Fruit fly (Drosophila melanogaster) whole organism, embryonic: Measurements from ENCODE around the gene Pdi.

Experiments
- CG10979 ChIP-seq: fragments of 200-800 bp; sonication (Bioruptor generic); optimal IDR thresholded peaks from 2 replicates; lab custom pipeline; 2018; ENCODE audit warnings: missing biosample characterization, mild to moderate bottlenecking, missing genetic modification characterization, moderate library complexity
- CG11504 ChIP-seq: fragments of 200-800 bp; sonication (Bioruptor generic); optimal IDR thresholded peaks from 3 replicates; lab custom pipeline; 2019; ENCODE audit warnings: missing biosample characterization, mild to moderate bottlenecking, missing genetic modification characterization, moderate library complexity
- CG1602 ChIP-seq: fragments of 200-800 bp; sonication (Bioruptor generic); optimal IDR thresholded peaks from 3 replicates; lab custom pipeline; 2016; ENCODE audit warnings: missing biosample characterization, missing genetic modification characterization
- CG1647 ChIP-seq: fragments of 200-800 bp; sonication (Bioruptor generic); optimal IDR thresholded peaks from 3 replicates; lab custom pipeline; 2016; ENCODE audit warnings: missing biosample characterization, missing genetic modification characterization
- CG16813 ChIP-seq: fragments of 200-800 bp; sonication (Bioruptor generic); IDR thresholded peaks from 3 replicates; pipeline ENCODE4 v1.3.6; 2022; ENCODE audit warnings: missing biosample characterization, missing genetic modification characterization; ENCODE audit not compliant: partially characterized antibody
- CG18764 ChIP-seq: fragments of 200-800 bp; sonication (Bioruptor generic); optimal IDR thresholded peaks from 3 replicates; lab custom pipeline; 2016; ENCODE audit warnings: missing biosample characterization, missing genetic modification characterization
- CG2116 ChIP-seq: fragments of 200-800 bp; sonication (Bioruptor generic); optimal IDR thresholded peaks from 3 replicates; lab custom pipeline; 2018; ENCODE audit warnings: missing biosample characterization, mild to moderate bottlenecking, missing genetic modification characterization
- CG2120 ChIP-seq: fragments of 200-800 bp; sonication (Bioruptor generic); optimal IDR thresholded peaks from 3 replicates; lab custom pipeline; 2016; ENCODE audit warnings: missing biosample characterization, missing genetic modification characterization
- CG2712 ChIP-seq: fragments of 200-800 bp; optimal IDR thresholded peaks from 3 replicates; lab custom pipeline; 2019; ENCODE audit warnings: missing biosample characterization, mild to moderate bottlenecking, missing genetic modification characterization, moderate library complexity
- CG30403 ChIP-seq: fragments of 200-800 bp; sonication (Bioruptor generic); optimal IDR thresholded peaks from 3 replicates; lab custom pipeline; 2016; ENCODE audit warnings: missing biosample characterization, missing genetic modification characterization
- CG31388 ChIP-seq: fragments of 200-800 bp; sonication (Bioruptor generic); optimal IDR thresholded peaks from 2 replicates; lab custom pipeline; 2016; ENCODE audit warnings: missing biosample characterization, missing genetic modification characterization
- CG4730 ChIP-seq: fragments of 200-800 bp; sonication (Bioruptor generic); IDR thresholded peaks from 2 replicates; pipeline ENCODE4 v1.3.6; 2022; ENCODE audit warnings: missing biosample characterization, missing genetic modification characterization
- CG4854 ChIP-seq: fragments of 200-800 bp; sonication (Bioruptor generic); optimal IDR thresholded peaks from 2 replicates; lab custom pipeline; 2016; ENCODE audit warnings: missing biosample characterization, missing genetic modification characterization, inconsistent platforms
- CG6791 ChIP-seq: fragments of 200-800 bp; sonication (Bioruptor generic); IDR thresholded peaks from 3 replicates; pipeline ENCODE4 v1.3.6; 2022; ENCODE audit warnings: missing biosample characterization, missing genetic modification characterization; ENCODE audit not compliant: partially characterized antibody
- CG8281 ChIP-seq: fragments of 200-800 bp; sonication (Bioruptor generic); optimal IDR thresholded peaks from 2 replicates; lab custom pipeline; 2018; ENCODE audit warnings: missing biosample characterization, mild to moderate bottlenecking, missing genetic modification characterization, moderate library complexity
- CG9727 ChIP-seq: fragments of 200-800 bp; sonication (Bioruptor generic); optimal IDR thresholded peaks from 3 replicates; lab custom pipeline; 2017; ENCODE audit warnings: missing biosample characterization, mild to moderate bottlenecking, missing genetic modification characterization
- CG9797 ChIP-seq: fragments of 200-800 bp; sonication (Bioruptor generic); optimal IDR thresholded peaks from 3 replicates; lab custom pipeline; 2018; ENCODE audit warnings: missing biosample characterization, mild to moderate bottlenecking, missing genetic modification characterization
- Chrac-16 ChIP-seq: fragments of 200-800 bp; sonication (Bioruptor generic); optimal IDR thresholded peaks from 3 replicates; lab custom pipeline; 2016; ENCODE audit warnings: missing biosample characterization, missing genetic modification characterization
- D19A ChIP-seq: fragments of 200-800 bp; optimal IDR thresholded peaks from 3 replicates; lab custom pipeline; 2019; ENCODE audit warnings: missing biosample characterization, mild to moderate bottlenecking, missing genetic modification characterization, moderate library complexity
- D19B ChIP-seq: fragments of 200-800 bp; sonication (Bioruptor generic); optimal IDR thresholded peaks from 2 replicates; lab custom pipeline; 2017; ENCODE audit warnings: missing biosample characterization, mild to moderate bottlenecking, missing genetic modification characterization
- Dad ChIP-seq: fragments of 200-800 bp; sonication (Bioruptor generic); optimal IDR thresholded peaks from 3 replicates; lab custom pipeline; 2016; ENCODE audit warnings: missing biosample characterization, missing genetic modification characterization
- Dref ChIP-seq: fragments of 200-800 bp; sonication (Bioruptor generic); IDR thresholded peaks from 2 replicates; pipeline ENCODE4 v1.3.6; 2022; ENCODE audit warnings: missing biosample characterization, missing genetic modification characterization
- Ets97D ChIP-seq: fragments of 200-800 bp; sonication (Bioruptor generic); optimal IDR thresholded peaks from 3 replicates; lab custom pipeline; 2016; ENCODE audit warnings: missing biosample characterization, missing genetic modification characterization
- H15 ChIP-seq: fragments of 200-800 bp; sonication (Bioruptor generic); IDR thresholded peaks from 3 replicates; pipeline ENCODE4 v1.3.6; 2022; ENCODE audit warnings: missing biosample characterization, missing genetic modification characterization
- HLH54F ChIP-seq: fragments of 200-800 bp; sonication (Bioruptor generic); optimal IDR thresholded peaks from 3 replicates; lab custom pipeline; 2016; ENCODE audit warnings: missing biosample characterization, missing genetic modification characterization
- Lhr ChIP-seq: fragments of 200-800 bp; sonication (Bioruptor generic); optimal IDR thresholded peaks from 3 replicates; lab custom pipeline; 2017; ENCODE audit warnings: mild to moderate bottlenecking, missing biosample characterization, missing genetic modification reagents, missing genetic modification characterization
- Opbp ChIP-seq: fragments of 200-800 bp; sonication (Bioruptor generic); IDR thresholded peaks from 3 replicates; pipeline ENCODE4 v1.3.6; 2022; ENCODE audit warnings: missing biosample characterization, missing genetic modification characterization; ENCODE audit not compliant: partially characterized antibody
- Pdp1 ChIP-seq, 2 experiments: fragments of 200-800 bp; sonication (Bioruptor generic); optimal IDR thresholded peaks; 3 replicates each; lab custom pipeline; 2016; ENCODE audit warnings: missing biosample characterization in 2 of 2, missing genetic modification characterization in 2 of 2, mild to moderate bottlenecking in 1 of 2, moderate library complexity in 1 of 2
- Sox102F ChIP-seq: fragments of 200-800 bp; sonication (Bioruptor generic); optimal IDR thresholded peaks from 2 replicates; lab custom pipeline; 2018; ENCODE audit warnings: missing biosample characterization, mild to moderate bottlenecking, missing genetic modification characterization, moderate library complexity
- Trl ChIP-seq, 3 experiments: fragments of >200 bp in 2 of 3; fragments of 200-800 bp in 1 of 3; sonication (Bioruptor generic) in 1 of 3; optimal IDR thresholded peaks; 2 replicates in 1 of 3; 3 replicates in 2 of 3; lab custom pipeline; 2016 to 2017; ENCODE audit warnings: missing biosample characterization in 1 of 3, missing genetic modification characterization in 1 of 3
- ap ChIP-seq: fragments of 200-800 bp; sonication (Bioruptor generic); IDR thresholded peaks from 2 replicates; pipeline ENCODE4 v1.3.6; 2022; ENCODE audit warnings: missing biosample characterization, missing genetic modification characterization
- ash1 ChIP-seq: fragments of 200-800 bp; sonication (Bioruptor generic); optimal IDR thresholded peaks from 2 replicates; lab custom pipeline; 2018; ENCODE audit warnings: missing biosample characterization, mild to moderate bottlenecking, missing genetic modification characterization
- bsh ChIP-seq, 2 experiments: fragments of 200-800 bp; sonication (Bioruptor generic); optimal IDR thresholded peaks; 2 replicates each; lab custom pipeline; 2017 to 2018; ENCODE audit warnings: mild to moderate bottlenecking in 2 of 2, missing biosample characterization in 2 of 2, missing genetic modification characterization in 2 of 2, moderate library complexity in 1 of 2
- chif ChIP-seq, 2 experiments: fragments of 200-800 bp; sonication (Bioruptor generic); optimal IDR thresholded peaks; 3 replicates each; lab custom pipeline; 2016; ENCODE audit warnings: missing biosample characterization in 2 of 2, missing genetic modification characterization in 2 of 2
- ci ChIP-seq: fragments of 200-800 bp; sonication (Bioruptor generic); IDR thresholded peaks from 3 replicates; pipeline ENCODE4 v1.3.6; 2022; ENCODE audit warnings: missing biosample characterization, missing genetic modification characterization
- dan ChIP-seq: fragments of 200-800 bp; sonication (Bioruptor generic); IDR thresholded peaks from 2 replicates; pipeline ENCODE4 v1.3.6; 2022; ENCODE audit warnings: missing biosample characterization, missing genetic modification characterization
- gfzf ChIP-seq: fragments of 200-800 bp; sonication (Bioruptor generic); optimal IDR thresholded peaks from 2 replicates; lab custom pipeline; 2016; ENCODE audit warnings: missing biosample characterization, mild to moderate bottlenecking, missing genetic modification characterization, moderate library complexity
- grau ChIP-seq: fragments of 200-800 bp; optimal IDR thresholded peaks from 3 replicates; lab custom pipeline; 2019; ENCODE audit warnings: missing biosample characterization, mild to moderate bottlenecking, missing genetic modification characterization, moderate library complexity
- hkb ChIP-seq, 2 experiments: fragments of 200-800 bp in 1 of 2; fragments of >200 bp in 1 of 2; sonication (Bioruptor generic) in 1 of 2; IDR thresholded peaks in 1 of 2; optimal IDR thresholded peaks in 1 of 2; 2 replicates each; pipeline versions ENCODE4 v1.3.6 to Lab custom; 2017 to 2022; ENCODE audit warnings: missing biosample characterization in 1 of 2, missing genetic modification characterization in 1 of 2
- onecut ChIP-seq: fragments of 200-800 bp; sonication (Bioruptor generic); IDR thresholded peaks from 2 replicates; pipeline ENCODE4 v1.3.6; 2022; ENCODE audit warnings: missing biosample characterization, missing genetic modification characterization
- pb ChIP-seq: fragments of 200-800 bp; sonication (Bioruptor generic); optimal IDR thresholded peaks from 3 replicates; lab custom pipeline; 2016; ENCODE audit warnings: missing biosample characterization, missing genetic modification characterization
- pzg ChIP-seq: fragments of 200-800 bp; sonication (Bioruptor generic); optimal IDR thresholded peaks from 3 replicates; lab custom pipeline; 2018; ENCODE audit warnings: missing biosample characterization, mild to moderate bottlenecking, missing genetic modification characterization, moderate library complexity
- so ChIP-seq: fragments of 200-800 bp; sonication (Bioruptor generic); IDR thresholded peaks from 3 replicates; pipeline ENCODE4 v1.3.6; 2022; ENCODE audit warnings: missing biosample characterization, missing genetic modification characterization
- sob ChIP-seq: fragments of 200-800 bp; sonication (Bioruptor generic); IDR thresholded peaks from 2 replicates; pipeline ENCODE4 v1.3.6; 2022; ENCODE audit warnings: missing biosample characterization, missing genetic modification characterization
- trem ChIP-seq: fragments of 200-800 bp; optimal IDR thresholded peaks from 3 replicates; lab custom pipeline; 2019; ENCODE audit warnings: missing biosample characterization, mild to moderate bottlenecking, missing genetic modification characterization, moderate library complexity
- trh ChIP-seq: fragments of 200-800 bp; sonication (Bioruptor generic); optimal IDR thresholded peaks from 2 replicates; lab custom pipeline; 2016; ENCODE audit warnings: missing biosample characterization, missing genetic modification characterization
- tup ChIP-seq: fragments of 200-800 bp; sonication (Bioruptor generic); optimal IDR thresholded peaks from 2 replicates; lab custom pipeline; 2016; ENCODE audit warnings: missing biosample characterization, mild to moderate bottlenecking, missing genetic modification characterization, moderate library complexity

Pdi gene

DNA sequence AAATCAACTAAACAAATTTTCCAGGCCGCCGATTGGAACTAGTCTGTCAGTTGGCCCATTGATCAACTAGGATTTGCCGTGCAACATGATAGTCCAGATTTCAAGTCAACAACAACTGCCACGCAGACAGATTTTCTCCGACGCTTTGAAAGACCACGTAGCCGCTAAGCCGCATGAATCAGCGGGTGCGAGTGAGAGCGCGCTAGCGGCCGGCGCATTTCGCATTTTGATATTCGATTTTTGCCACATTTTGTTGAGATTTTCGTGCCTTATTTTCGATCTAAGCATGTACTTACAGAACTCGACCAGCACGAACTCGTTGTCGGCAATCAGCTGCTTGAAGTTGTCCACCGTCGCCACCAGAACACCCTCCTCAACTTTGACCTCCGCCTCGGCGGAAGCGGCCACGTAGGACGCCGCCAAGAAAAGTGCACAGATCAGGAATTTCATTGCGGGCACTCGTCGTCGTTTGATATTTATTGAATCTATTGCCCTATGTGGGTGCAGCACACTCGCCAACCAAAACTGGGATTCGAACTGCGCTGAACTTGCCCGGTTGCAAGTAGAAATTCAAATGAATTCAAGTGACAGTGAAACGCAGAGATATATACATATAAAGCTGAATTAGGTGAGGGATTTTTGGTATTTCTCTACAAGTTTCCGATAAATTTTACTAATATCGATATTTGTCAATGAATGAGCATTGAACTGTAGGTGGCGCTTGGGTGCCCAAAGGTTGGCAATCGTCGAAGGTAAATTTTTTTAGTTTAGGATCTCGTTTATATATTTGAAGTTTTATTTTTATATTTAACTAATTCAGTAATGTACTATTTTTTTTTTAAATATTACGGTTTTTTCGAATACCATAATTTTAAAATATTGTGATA, at the start of gene Pdi (continued):
- TF ChIP-seq Chrac-16 (GFP tag; lab: Kevin White, UChicago) (no peak), CG2120 (peak; percentile 25), pzg (peak; percentile 87), CG4730 (GFP tag; lab: Robert Waterston, UW) (no peak), ash1 (no peak), D19A (peak; percentile 45), Pdp1 (GFP tag; optimal IDR thresholded peaks at IDR 0.05; lab: Kevin White, UChicago) (peak in 1 of 2 experiments; percentile 50), CG6791 (GFP tag; lab: Robert Waterston, UW) (peak; percentile 58; the same call in 1 of the 3 replicates), H15 (GFP tag; lab: Robert Waterston, UW) (no peak), CG10979 (no peak), CG8281 (no peak), ci (GFP tag; lab: Robert Waterston, UW) (peak; percentile 68; the same call in 1 of the 3 replicates), dan (GFP tag; lab: Robert Waterston, UW) (no peak), Opbp (GFP tag; lab: Robert Waterston, UW) (peak; percentile 75; the same call in 2 of the 3 replicates), CG16813 (GFP tag; lab: Robert Waterston, UW) (peak; percentile 75), Sox102F (GFP tag; lab: Kevin White, UChicago) (no peak), bsh (GFP tag; optimal IDR thresholded peaks at IDR 0.05; lab: Kevin White, UChicago) (peak in 1 of 2 experiments; percentile 26), onecut (GFP tag; lab: Robert Waterston, UW) (no peak), CG2116 (GFP tag; lab: Kevin White, UChicago) (peak; percentile 62), grau (tag; lab: Kevin White, UChicago) (peak; percentile 53), CG1602 (GFP tag; lab: Kevin White, UChicago) (peak; percentile 0), CG9727 (GFP tag; lab: Kevin White, UChicago) (peak; percentile 40), tup (GFP tag; lab: Kevin White, UChicago) (no peak), CG1647 (GFP tag; lab: Kevin White, UChicago) (peak; percentile 14), ap (GFP tag; lab: Robert Waterston, UW) (no peak), Trl (optimal IDR thresholded peaks at IDR 0.05; lab: Kevin White, UChicago) (peak in 1 of 2 experiments; percentile 55), Trl (GFP tag; optimal IDR thresholded peaks at IDR 0.05; lab: Kevin White, UChicago) (no peak), CG31388 (GFP tag; lab: Kevin White, UChicago) (no peak), CG4854 (GFP tag; lab: Kevin White, UChicago) (peak; percentile 12), sob (GFP tag; lab: Robert Waterston, UW) (peak; percentile 60; the same call in 1 of the 2 replicates), trh (GFP tag; lab: Kevin White, UChicago) (peak; percentile 1), Ets97D (peak; percentile 65), hkb (optimal IDR thresholded peaks at IDR 0.05; lab: Kevin White, UChicago) (no peak), hkb (GFP tag; IDR thresholded peaks at IDR 0.05; lab: Robert Waterston, UW) (0 out of 2 replicates have a peak, but pooled peaks have one; percentile 18), trem (tag; lab: Kevin White, UChicago) (peak; percentile 83), D19B (GFP tag; lab: Kevin White, UChicago) (no peak), Dref (GFP tag; lab: Robert Waterston, UW) (peak; percentile 96), Lhr (GFP tag; lab: Kevin White, UChicago) (peak; percentile 72), CG18764 (GFP tag; lab: Kevin White, UChicago) (no peak), CG2712 (tag; lab: Kevin White, UChicago) (peak; percentile 47), HLH54F (GFP tag; lab: Kevin White, UChicago) (no peak), CG11504 (tag; lab: Kevin White, UChicago) (peak; percentile 50), pb (GFP tag; lab: Kevin White, UChicago) (no peak), gfzf (GFP tag; lab: Kevin White, UChicago) (peak; percentile 89), CG9797 (GFP tag; lab: Kevin White, UChicago) (peak; percentile 74), Dad (GFP tag; lab: Kevin White, UChicago) (peak; percentile 54), CG30403 (GFP tag; lab: Kevin White, UChicago) (peak; percentile 21), chif (GFP tag; optimal IDR thresholded peaks at IDR 0.05; lab: Kevin White, UChicago) (peak in 1 of 2 experiments; percentile 39), so (GFP tag; lab: Robert Waterston, UW) (no peak)
